Worm (Caenorhabditis elegans): ENCODE data around the gene glr-5.

glr-5 gene

DNA sequence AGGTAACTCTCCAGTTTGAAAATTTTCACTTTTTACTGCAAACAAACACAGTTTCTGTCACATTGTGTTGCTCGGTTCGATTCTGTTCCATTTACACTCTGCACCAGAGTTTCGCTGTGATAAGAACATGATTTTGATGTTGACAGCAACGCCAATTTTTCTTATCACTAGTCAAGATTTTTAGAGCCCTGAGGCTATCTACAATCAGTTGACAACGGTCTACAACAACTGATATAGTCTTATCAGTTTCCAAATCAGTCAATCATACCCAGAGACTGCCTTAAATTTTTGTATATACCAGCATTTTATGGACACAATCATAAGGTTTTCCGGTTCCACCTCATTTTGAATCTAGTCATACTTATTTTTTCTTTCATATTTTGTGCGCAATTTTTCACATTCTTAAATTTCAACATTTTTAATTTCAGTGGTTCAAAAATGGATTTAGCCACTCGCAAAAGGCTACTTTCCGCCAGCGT is 52.2 kb downstream of the glr-5 start, which contains the start of gene B0507.3:
Gene B0507.3, plus strand, starts transcription at position 429 of the 479 bp plus-strand sequence.
- TF ChIP-seq lin-35 (GFP tag; optimal IDR thresholded peaks at IDR 0.05) (peak in 1 of 2 experiments; percentile 68), lsy-2 (tag; optimal IDR thresholded peaks at IDR 0.05) (peak in 1 of 2 experiments; percentile 21), alr-1 (tag; optimal IDR thresholded peaks at IDR 0.05; ENCODE audit: borderline replicate concordance) (no peak), mdl-1 (tag; optimal IDR thresholded peaks at IDR 0.05) (peak in 1 of 2 experiments; percentile 20), nhr-71 (tag; optimal IDR thresholded peaks at IDR 0.05) (peak; percentile 29), jun-1 (tag; optimal IDR thresholded peaks at IDR 0.05) (peak; percentile 76), nhr-20 (tag; optimal IDR thresholded peaks at IDR 0.05) (peak; percentile 15), lin-14 (GFP tag; optimal IDR thresholded peaks at IDR 0.05) (peak; percentile 40), pqm-1 (tag; optimal IDR thresholded peaks at IDR 0.05) (peak; percentile 96), tlp-1 (tag; optimal IDR thresholded peaks at IDR 0.05) (peak; percentile 86), ama-1 (optimal IDR thresholded peaks at IDR 0.05) (no peak), dpl-1 (GFP tag; optimal IDR thresholded peaks at IDR 0.05) (no peak), nhr-90 (tag; optimal IDR thresholded peaks at IDR 0.05; ENCODE audit: poor library complexity) (peak; percentile 34), elt-2 (tag; optimal IDR thresholded peaks at IDR 0.05) (peak; percentile 100), pax-3 (tag; optimal IDR thresholded peaks at IDR 0.05) (peak; percentile 13), tbx-2 (tag; optimal IDR thresholded peaks at IDR 0.05) (no peak)

DNA sequence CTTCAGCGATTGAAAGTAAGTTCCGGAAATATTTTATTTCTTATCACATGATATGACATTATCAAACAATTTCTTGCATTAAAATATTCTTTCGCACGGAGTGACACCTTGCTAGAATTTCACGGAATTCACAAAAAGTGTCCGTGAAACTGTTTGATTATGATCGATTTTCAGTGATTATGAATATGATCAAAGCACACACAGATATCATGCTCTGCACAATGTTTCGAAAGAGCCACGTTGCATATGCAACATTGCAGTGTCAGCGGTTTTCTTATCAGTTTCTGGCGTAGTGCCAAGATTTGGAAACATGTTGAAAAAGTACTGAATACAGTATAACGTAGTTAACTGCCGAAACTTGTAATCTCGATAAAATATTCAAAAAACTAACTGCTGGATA is 52.9 kb downstream of the glr-5 start:
- no peak for TF ChIP-seq ces-1 (GFP tag; optimal IDR thresholded peaks at IDR 0.05)
- TF ChIP-seq nhr-71 (tag; optimal IDR thresholded peaks at IDR 0.05): peak; percentile 39
- TF ChIP-seq elt-2 (tag; optimal IDR thresholded peaks at IDR 0.05): peak; percentile 99
- TF ChIP-seq dsc-1 (tag; optimal IDR thresholded peaks at IDR 0.05): no peak
- TF ChIP-seq tlp-1 (tag; optimal IDR thresholded peaks at IDR 0.05): peak; percentile 15
- TF ChIP-seq nhr-20 (tag; optimal IDR thresholded peaks at IDR 0.05): peak; percentile 44
- TF ChIP-seq mdl-1 (tag; optimal IDR thresholded peaks at IDR 0.05): peak in 1 of 2 experiments; percentile 4
- TF ChIP-seq jun-1 (tag; optimal IDR thresholded peaks at IDR 0.05): peak; percentile 32
- TF ChIP-seq tbx-2 (tag; optimal IDR thresholded peaks at IDR 0.05): no peak
- no peak for TF ChIP-seq fos-1 (tag; optimal IDR thresholded peaks at IDR 0.05)
- peak in 1 of 2 experiments; percentile 42 for TF ChIP-seq lin-35 (GFP tag; optimal IDR thresholded peaks at IDR 0.05)
